Fruit fly (Drosophila melanogaster) whole organism, embryonic: ENCODE measurements around the gene PGRP-LF.

ENCODE experiments used
- Antp ChIP-seq: fragments of 200-800 bp; sonication (Bioruptor generic); optimal IDR thresholded peaks from 3 replicates; lab custom pipeline; 2016; ENCODE audit warnings: missing biosample characterization, missing genetic modification characterization
- Lhr ChIP-seq: fragments of 200-800 bp; sonication (Bioruptor generic); optimal IDR thresholded peaks from 3 replicates; lab custom pipeline; 2017; ENCODE audit warnings: mild to moderate bottlenecking, missing biosample characterization, missing genetic modification reagents, missing genetic modification characterization
- btn ChIP-seq: fragments of 200-800 bp; sonication (Bioruptor generic); optimal IDR thresholded peaks from 2 replicates; lab custom pipeline; 2016; ENCODE audit warnings: missing biosample characterization, missing genetic modification characterization
- crc ChIP-seq: fragments of 200-800 bp; sonication (Bioruptor generic); optimal IDR thresholded peaks from 2 replicates; lab custom pipeline; 2016; ENCODE audit warnings: missing biosample characterization, missing genetic modification characterization
- z ChIP-seq: fragments of 200-800 bp; sonication (Bioruptor generic); IDR thresholded peaks from 3 replicates; pipeline ENCODE4 v1.3.6; 2022; ENCODE audit warnings: missing biosample characterization, missing genetic modification characterization

DNA sequence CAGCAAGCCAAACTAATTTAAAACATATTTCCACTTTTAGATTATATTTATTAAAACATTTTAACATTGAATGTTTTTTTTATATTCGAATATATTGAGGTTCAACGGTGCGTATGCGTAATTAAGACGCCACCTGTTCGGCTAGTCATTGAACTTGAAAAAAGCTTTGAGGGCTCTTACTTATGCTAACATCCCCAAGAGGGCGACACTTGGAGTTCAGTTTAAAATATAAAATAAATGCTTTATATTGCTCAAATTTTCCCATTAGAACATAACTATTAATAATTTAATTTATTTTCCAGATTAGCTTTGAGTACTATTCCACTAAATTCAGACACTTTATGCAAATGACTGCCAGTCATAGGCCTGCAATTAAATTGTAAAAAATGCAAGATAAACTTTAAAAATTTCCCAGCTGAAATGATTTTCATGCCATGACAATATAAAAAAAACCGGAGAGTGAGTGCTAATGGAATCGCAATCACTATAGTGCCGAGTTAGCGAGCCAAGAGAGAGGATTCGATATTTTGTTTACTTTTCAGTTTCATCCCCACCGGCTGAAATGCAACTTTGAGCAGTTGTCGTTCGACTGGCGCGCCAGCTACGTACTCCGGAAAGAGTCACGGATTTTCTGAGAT is 15.5 kb upstream of the PGRP-LF start, which contains the start of gene PGRP-LA:
- TF ChIP-seq btn (GFP tag; lab: Kevin White, UChicago), result no peak
- TF ChIP-seq crc (GFP tag; lab: Kevin White, UChicago), result no peak
- no peak for TF ChIP-seq z (GFP tag; lab: Robert Waterston, UW)
- TF ChIP-seq Antp (GFP tag; lab: Kevin White, UChicago), result no peak
- no peak for TF ChIP-seq Lhr (GFP tag; lab: Kevin White, UChicago)
